Worm (Caenorhabditis elegans) whole organism, early embryonic: ENCODE results near the gene marc-1.

Experiments
- B0310.2 ChIP-seq: sonication (generic microtip); optimal IDR thresholded peaks from 2 replicates; lab custom pipeline; 2016; ENCODE audit warnings: mild to moderate bottlenecking, missing genetic modification characterization, missing compliant biosample characterization
- ama-1 ChIP-seq: fragments of 150-350 bp; optimal IDR thresholded peaks from 2 replicates; lab custom pipeline; 2014
- ceh-36 ChIP-seq: sonication (generic microtip); optimal IDR thresholded peaks from 2 replicates; lab custom pipeline; 2016; ENCODE audit warnings: missing genetic modification characterization, inconsistent platforms, missing compliant biosample characterization
- ets-7 ChIP-seq: sonication (generic microtip); optimal IDR thresholded peaks from 2 replicates; lab custom pipeline; 2016; ENCODE audit warnings: missing genotype, missing genetic modification characterization, missing compliant biosample characterization
- flt-1 ChIP-seq: fragments of 200-800 bp; sonication (Bioruptor generic); IDR thresholded peaks from 2 replicates; pipeline ENCODE4 v1.3.6; 2022; ENCODE audit warnings: missing genetic modification characterization, missing compliant biosample characterization
- hnd-1 ChIP-seq: sonication (generic microtip); optimal IDR thresholded peaks from 2 replicates; lab custom pipeline; 2016; ENCODE audit warnings: missing genetic modification characterization, missing compliant biosample characterization
- pes-1 ChIP-seq: fragments of 200-800 bp; sonication (Bioruptor generic); IDR thresholded peaks from 2 replicates; pipeline ENCODE4 v1.3.6; 2022; ENCODE audit warnings: missing genetic modification reagents, missing genetic modification characterization, missing compliant biosample characterization
- scrt-1 ChIP-seq: fragments of 200-800 bp; sonication (Bioruptor generic); IDR thresholded peaks from 2 replicates; pipeline ENCODE4 v1.3.6; 2022; ENCODE audit warnings: missing genetic modification characterization, missing compliant biosample characterization
- tra-4 ChIP-seq: sonication (generic microtip); optimal IDR thresholded peaks from 2 replicates; lab custom pipeline; 2017; ENCODE audit warnings: missing genetic modification characterization, missing compliant biosample characterization

DNA sequence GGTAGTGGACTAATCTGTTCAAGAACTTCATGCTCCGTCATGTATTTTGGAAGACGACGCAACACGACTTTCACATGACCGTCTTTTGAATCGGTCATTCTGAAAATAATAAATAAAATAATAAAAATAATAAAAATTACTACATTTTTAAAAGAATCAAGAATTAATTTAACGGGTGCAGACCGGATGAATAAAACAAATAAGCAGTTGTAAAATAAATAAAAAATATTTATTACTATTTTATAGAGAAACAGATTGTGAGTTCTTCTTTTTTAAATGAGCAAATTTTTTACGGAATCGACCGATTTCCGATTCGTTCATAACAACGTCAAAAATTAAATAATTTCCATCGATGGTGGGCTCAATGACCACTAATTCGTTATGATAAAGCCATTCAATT is 38.1 kb downstream of the marc-1 start, which contains the start of gene smg-4:
- no peak for TF ChIP-seq ets-7 (tag; lab: Kevin White, UChicago)
- no peak for TF ChIP-seq pes-1
- no peak for TF ChIP-seq ama-1 (lab: Kevin White, UChicago)
- TF ChIP-seq ceh-36 (tag; lab: Kevin White, UChicago), result no peak
- no peak for TF ChIP-seq hnd-1 (tag; lab: Kevin White, UChicago)
- no peak for TF ChIP-seq B0310.2
- no peak for TF ChIP-seq scrt-1
- TF ChIP-seq tra-4, result no peak
- TF ChIP-seq flt-1 (GFP tag; lab: Robert Waterston, UW), result no peak
